Fruit fly (Drosophila melanogaster) whole organism, embryonic: ENCODE measurements around the gene CG32061.
A peak's percentile ranks its signal among the peaks of the same experiment; 100 is the strongest.

ENCODE experiments used
- ATbp ChIP-seq: fragments of 200-800 bp; sonication (Bioruptor generic); optimal IDR thresholded peaks from 2 replicates; lab custom pipeline; 2017; ENCODE audit warnings: missing biosample characterization, mild to moderate bottlenecking, missing genetic modification characterization, missing genetic modification reagents
- Asciz ChIP-seq: fragments of 200-800 bp; sonication (Bioruptor generic); optimal IDR thresholded peaks from 2 replicates; lab custom pipeline; 2017; ENCODE audit warnings: missing biosample characterization, mild to moderate bottlenecking, missing genetic modification characterization, missing genetic modification reagents
- BtbVII ChIP-seq: fragments of 200-800 bp; sonication (Bioruptor generic); optimal IDR thresholded peaks from 3 replicates; lab custom pipeline; 2017; ENCODE audit warnings: missing biosample characterization, mild to moderate bottlenecking, missing genetic modification characterization
- CG10366 ChIP-seq: fragments of 200-800 bp; sonication (Bioruptor generic); IDR thresholded peaks from 2 replicates; pipeline ENCODE4 v1.3.6; 2022; ENCODE audit warnings: missing biosample characterization, missing genetic modification characterization
- CG10543 ChIP-seq: fragments of 200-800 bp; sonication (Bioruptor generic); optimal IDR thresholded peaks from 3 replicates; lab custom pipeline; 2017; ENCODE audit warnings: missing biosample characterization, mild to moderate bottlenecking, missing genetic modification characterization, moderate library complexity
- CG11696 ChIP-seq: fragments of 200-800 bp; sonication (Bioruptor generic); IDR thresholded peaks from 2 replicates; pipeline ENCODE4 v1.3.6; 2022; ENCODE audit warnings: missing biosample characterization, missing genetic modification characterization
- CG15073 ChIP-seq: fragments of 200-800 bp; sonication (Bioruptor generic); optimal IDR thresholded peaks from 2 replicates; lab custom pipeline; 2016; ENCODE audit warnings: missing biosample characterization, missing genetic modification characterization
- CG15601 ChIP-seq: fragments of 200-800 bp; sonication (Bioruptor generic); optimal IDR thresholded peaks from 3 replicates; lab custom pipeline; 2019; ENCODE audit warnings: missing biosample characterization, mild to moderate bottlenecking, missing genetic modification characterization, moderate library complexity
- CG17186 ChIP-seq: fragments of 200-800 bp; sonication (Bioruptor generic); optimal IDR thresholded peaks from 3 replicates; lab custom pipeline; 2017; ENCODE audit warnings: missing biosample characterization, missing genetic modification reagents, missing genetic modification characterization
- CG17361 ChIP-seq: fragments of 200-800 bp; sonication (Bioruptor generic); IDR thresholded peaks from 3 replicates; pipeline ENCODE4 v1.3.6; 2022; ENCODE audit warnings: missing biosample characterization, missing genetic modification characterization
- CG17385 ChIP-seq: fragments of 200-800 bp; sonication (Bioruptor generic); optimal IDR thresholded peaks from 3 replicates; lab custom pipeline; 2018; ENCODE audit warnings: missing biosample characterization, mild to moderate bottlenecking, missing genetic modification characterization
- CG2116 ChIP-seq: fragments of 200-800 bp; sonication (Bioruptor generic); optimal IDR thresholded peaks from 3 replicates; lab custom pipeline; 2018; ENCODE audit warnings: missing biosample characterization, mild to moderate bottlenecking, missing genetic modification characterization
- CG32767 ChIP-seq: fragments of 200-800 bp; sonication (Bioruptor generic); IDR thresholded peaks from 2 replicates; pipeline ENCODE4 v1.3.6; 2022; ENCODE audit warnings: missing biosample characterization, missing genetic modification characterization
- CG33213 ChIP-seq: fragments of 200-800 bp; sonication (Bioruptor generic); optimal IDR thresholded peaks from 3 replicates; lab custom pipeline; 2016; ENCODE audit warnings: missing biosample characterization, missing genetic modification characterization
- CG33557 ChIP-seq: fragments of 200-800 bp; sonication (Bioruptor generic); optimal IDR thresholded peaks from 2 replicates; lab custom pipeline; 2019; ENCODE audit warnings: missing biosample characterization, mild to moderate bottlenecking, missing genetic modification characterization, moderate library complexity
- CG4424 ChIP-seq: fragments of 200-800 bp; sonication (Bioruptor generic); optimal IDR thresholded peaks from 3 replicates; lab custom pipeline; 2016; ENCODE audit warnings: missing biosample characterization, missing genetic modification characterization
- CG4707 ChIP-seq: fragments of 200-800 bp; sonication (Bioruptor generic); optimal IDR thresholded peaks from 2 replicates; lab custom pipeline; 2018; ENCODE audit warnings: missing biosample characterization, mild to moderate bottlenecking, missing genetic modification characterization, moderate library complexity
- CG7556 ChIP-seq: fragments of 200-800 bp; sonication (Bioruptor generic); optimal IDR thresholded peaks from 2 replicates; lab custom pipeline; 2017; ENCODE audit warnings: missing biosample characterization, mild to moderate bottlenecking, missing genetic modification characterization
- CG9727 ChIP-seq: fragments of 200-800 bp; sonication (Bioruptor generic); optimal IDR thresholded peaks from 3 replicates; lab custom pipeline; 2017; ENCODE audit warnings: missing biosample characterization, mild to moderate bottlenecking, missing genetic modification characterization
- Doc3 ChIP-seq: fragments of 200-800 bp; sonication (Bioruptor generic); IDR thresholded peaks from 3 replicates; pipeline ENCODE4 v1.3.6; 2022; ENCODE audit warnings: missing biosample characterization, missing genetic modification characterization; ENCODE audit not compliant: partially characterized antibody
- Gug ChIP-seq: fragments of 200-800 bp; sonication (Bioruptor generic); IDR thresholded peaks from 4 replicates; pipeline ENCODE4 v1.3.6; 2022; ENCODE audit warnings: missing biosample characterization, missing genetic modification characterization
- HLH54F ChIP-seq: fragments of 200-800 bp; sonication (Bioruptor generic); optimal IDR thresholded peaks from 3 replicates; lab custom pipeline; 2016; ENCODE audit warnings: missing biosample characterization, missing genetic modification characterization
- HLHmδ ChIP-seq: fragments of 200-800 bp; sonication (Bioruptor generic); optimal IDR thresholded peaks from 2 replicates; lab custom pipeline; 2018; ENCODE audit warnings: missing biosample characterization, mild to moderate bottlenecking, missing genetic modification characterization, moderate library complexity
- Hand ChIP-seq: fragments of 200-800 bp; sonication (Bioruptor generic); optimal IDR thresholded peaks from 2 replicates; lab custom pipeline; 2017; ENCODE audit warnings: mild to moderate bottlenecking, missing biosample characterization, missing genetic modification reagents, missing genetic modification characterization
- Hey ChIP-seq: fragments of 200-800 bp; sonication (Bioruptor generic); optimal IDR thresholded peaks from 3 replicates; lab custom pipeline; 2018; ENCODE audit warnings: missing biosample characterization, mild to moderate bottlenecking, missing genetic modification characterization
- Hmr ChIP-seq: fragments of 200-800 bp; sonication (Bioruptor generic); optimal IDR thresholded peaks from 3 replicates; lab custom pipeline; 2017; ENCODE audit warnings: mild to moderate bottlenecking, missing biosample characterization, missing genetic modification reagents, missing genetic modification characterization
- Lim3 ChIP-seq: fragments of 200-800 bp; sonication (Bioruptor generic); IDR thresholded peaks from 2 replicates; pipeline ENCODE4 v1.3.6; 2022; ENCODE audit warnings: missing biosample characterization, missing genetic modification characterization
- Lpt ChIP-seq: fragments of >200 bp; optimal IDR thresholded peaks from 2 replicates; lab custom pipeline; 2018; ENCODE audit warnings: missing biosample characterization, missing genetic modification characterization
- Ravus ChIP-seq: fragments of 200-800 bp; sonication (Bioruptor generic); IDR thresholded peaks from 2 replicates; pipeline ENCODE4 v1.3.6; 2022; ENCODE audit warnings: missing biosample characterization, missing genetic modification characterization
- Ssrp ChIP-seq: fragments of 200-800 bp; sonication (Bioruptor generic); optimal IDR thresholded peaks from 2 replicates; lab custom pipeline; 2018; ENCODE audit warnings: missing biosample characterization, mild to moderate bottlenecking, missing genetic modification characterization, moderate library complexity
- TFAM ChIP-seq: fragments of 200-800 bp; sonication (Bioruptor generic); optimal IDR thresholded peaks from 2 replicates; lab custom pipeline; 2017; ENCODE audit warnings: missing biosample characterization, missing genetic modification characterization, inconsistent platforms
- Taf1 ChIP-seq: fragments of 200-800 bp; sonication (Bioruptor generic); IDR thresholded peaks from 2 replicates; pipeline ENCODE4 v1.3.6; 2022; ENCODE audit warnings: missing biosample characterization, missing genetic modification characterization
- Xrp1 ChIP-seq: fragments of 200-800 bp; sonication (Bioruptor generic); IDR thresholded peaks from 2 replicates; pipeline ENCODE4 v1.3.6; 2022; ENCODE audit warnings: missing biosample characterization, missing genetic modification characterization
- ara ChIP-seq: fragments of 200-800 bp; sonication (Bioruptor generic); IDR thresholded peaks from 2 replicates; pipeline ENCODE4 v1.3.6; 2022; ENCODE audit warnings: missing biosample characterization, missing genetic modification characterization
- ase ChIP-seq: fragments of 200-800 bp; sonication (Bioruptor generic); IDR thresholded peaks from 3 replicates; pipeline ENCODE4 v1.3.6; 2022; ENCODE audit warnings: missing biosample characterization, missing genetic modification characterization
- bigmax ChIP-seq: fragments of 200-800 bp; sonication (Bioruptor generic); optimal IDR thresholded peaks from 2 replicates; lab custom pipeline; 2018; ENCODE audit warnings: missing biosample characterization, mild to moderate bottlenecking, missing genetic modification characterization
- cad ChIP-seq: fragments of >200 bp; optimal IDR thresholded peaks from 2 replicates; lab custom pipeline; 2017; ENCODE audit warnings: missing biosample characterization, missing genetic modification characterization
- dm ChIP-seq: fragments of 200-800 bp; sonication (Bioruptor generic); optimal IDR thresholded peaks from 3 replicates; lab custom pipeline; 2016; ENCODE audit warnings: missing biosample characterization, missing genetic modification characterization
- dpn ChIP-seq, 2 experiments: fragments of 200-800 bp; sonication (Bioruptor generic); optimal IDR thresholded peaks; 3 replicates each; lab custom pipeline; 2016; ENCODE audit warnings: missing biosample characterization in 2 of 2, missing genetic modification characterization in 2 of 2
- esg ChIP-seq: fragments of 200-800 bp; sonication (Bioruptor generic); conservative IDR thresholded peaks from 2 replicates; pipeline ENCODE4 v1.3.6; 2022; ENCODE audit warnings: missing biosample characterization, missing genetic modification characterization
- gem ChIP-seq: fragments of 200-800 bp; sonication (Bioruptor generic); optimal IDR thresholded peaks from 2 replicates; lab custom pipeline; 2019; ENCODE audit warnings: missing biosample characterization, mild to moderate bottlenecking, missing genetic modification characterization, moderate library complexity
- grau ChIP-seq: fragments of 200-800 bp; optimal IDR thresholded peaks from 3 replicates; lab custom pipeline; 2019; ENCODE audit warnings: missing biosample characterization, mild to moderate bottlenecking, missing genetic modification characterization, moderate library complexity
- ham ChIP-seq: fragments of 200-800 bp; sonication (Bioruptor generic); IDR thresholded peaks from 2 replicates; pipeline ENCODE4 v1.3.6; 2022; ENCODE audit warnings: missing biosample characterization, missing genetic modification characterization
- her ChIP-seq: fragments of 200-800 bp; sonication (Bioruptor generic); optimal IDR thresholded peaks from 2 replicates; lab custom pipeline; 2016; ENCODE audit warnings: missing biosample characterization, missing genetic modification characterization
- insv ChIP-seq, 2 experiments: fragments of 200-800 bp; sonication (Bioruptor generic); optimal IDR thresholded peaks; 3 replicates each; lab custom pipeline; 2016 to 2018; ENCODE audit warnings: missing biosample characterization in 2 of 2, missing genetic modification characterization in 2 of 2
- nerfin-2 ChIP-seq: fragments of 200-800 bp; sonication (Bioruptor generic); IDR thresholded peaks from 2 replicates; pipeline ENCODE4 v1.3.6; 2022; ENCODE audit warnings: missing biosample characterization, missing genetic modification characterization; ENCODE audit not compliant: partially characterized antibody
- org-1 ChIP-seq: fragments of 200-800 bp; sonication (Bioruptor generic); optimal IDR thresholded peaks from 2 replicates; lab custom pipeline; 2017; ENCODE audit warnings: missing biosample characterization, missing genetic modification characterization
- salm ChIP-seq: fragments of 200-800 bp; sonication (Bioruptor generic); optimal IDR thresholded peaks from 2 replicates; lab custom pipeline; 2018; ENCODE audit warnings: missing biosample characterization, mild to moderate bottlenecking, missing genetic modification characterization
- so ChIP-seq: fragments of 200-800 bp; sonication (Bioruptor generic); IDR thresholded peaks from 3 replicates; pipeline ENCODE4 v1.3.6; 2022; ENCODE audit warnings: missing biosample characterization, missing genetic modification characterization
- ssp ChIP-seq: fragments of 200-800 bp; sonication (Bioruptor generic); IDR thresholded peaks from 2 replicates; pipeline ENCODE4 v1.3.6; 2022; ENCODE audit warnings: missing biosample characterization, missing genetic modification characterization
- yki ChIP-seq: fragments of >200 bp; optimal IDR thresholded peaks from 3 replicates; lab custom pipeline; 2018
- zfh2 ChIP-seq: fragments of 200-800 bp; sonication (Bioruptor generic); optimal IDR thresholded peaks from 2 replicates; lab custom pipeline; 2016; ENCODE audit warnings: missing biosample characterization, missing genetic modification characterization

Gene CG32061

DNA sequence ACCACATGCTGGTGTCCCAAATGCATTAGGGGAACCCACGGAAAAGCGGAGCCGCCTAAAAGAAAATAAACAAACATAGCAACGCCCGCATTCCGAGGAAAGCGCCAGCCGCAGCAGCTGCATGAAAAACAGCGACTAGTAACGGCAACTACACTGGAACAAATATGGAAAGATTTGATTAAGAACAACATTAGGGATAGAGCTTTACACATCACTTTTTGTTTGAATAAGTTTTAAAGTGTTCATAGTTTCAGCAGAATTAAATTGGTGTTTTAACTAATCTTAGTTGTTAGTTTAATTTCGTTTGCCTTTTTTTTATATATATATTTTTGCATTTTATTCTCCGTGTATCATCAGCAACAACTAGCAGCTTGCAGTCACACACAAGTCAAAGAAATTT, 35.6 kb upstream of the CG32061 start (continued):
- TF ChIP-seq Lpt (GFP tag; lab: Kevin White, UChicago), result no peak
- TF ChIP-seq salm (tag; lab: Kevin White, UChicago), result no peak
- TF ChIP-seq ATbp, result peak; percentile 63
- TF ChIP-seq Hand (GFP tag; lab: Kevin White, UChicago), result no peak
- TF ChIP-seq Hmr (GFP tag; lab: Kevin White, UChicago), result no peak
- no peak for TF ChIP-seq org-1 (GFP tag; lab: Kevin White, UChicago)
- peak; percentile 44 for TF ChIP-seq CG15601
- no peak for TF ChIP-seq zfh2 (GFP tag; lab: Kevin White, UChicago)
- TF ChIP-seq CG7556 (GFP tag; lab: Kevin White, UChicago), result no peak
- TF ChIP-seq CG11696, result no peak
- no peak for TF ChIP-seq CG17186 (GFP tag; lab: Kevin White, UChicago)
- no peak for TF ChIP-seq ham (GFP tag; lab: Robert Waterston, UW)
- no peak for TF ChIP-seq CG10543 (GFP tag; lab: Kevin White, UChicago)
- TF ChIP-seq HLHmδ (GFP tag; lab: Kevin White, UChicago), result no peak
- TF ChIP-seq so (GFP tag; lab: Robert Waterston, UW), result peak; percentile 8; the same call in 1 of the 3 replicates
- TF ChIP-seq insv (GFP tag; optimal IDR thresholded peaks at IDR 0.05; lab: Kevin White, UChicago), result no peak
- TF ChIP-seq Xrp1 (GFP tag; lab: Robert Waterston, UW), result peak; percentile 37; the same call in 1 of the 2 replicates
- no peak for TF ChIP-seq dm (GFP tag; lab: Kevin White, UChicago)
- TF ChIP-seq Ssrp (tag; lab: Kevin White, UChicago), result peak; percentile 60
- no peak for TF ChIP-seq Ravus (GFP tag; lab: Robert Waterston, UW)
- no peak for TF ChIP-seq BtbVII (GFP tag; lab: Kevin White, UChicago)
- TF ChIP-seq CG17385, result no peak
- TF ChIP-seq CG4424 (GFP tag; lab: Kevin White, UChicago), result peak; percentile 50
- no peak for TF ChIP-seq yki (lab: Kevin White, UChicago)
- no peak for TF ChIP-seq CG32767
- no peak for TF ChIP-seq Lim3 (GFP tag; lab: Robert Waterston, UW)
- TF ChIP-seq HLH54F (GFP tag; lab: Kevin White, UChicago), result no peak
- peak; percentile 27 for TF ChIP-seq Asciz
- no peak for TF ChIP-seq Taf1
- TF ChIP-seq Hey (tag; lab: Kevin White, UChicago), result no peak
- 0 out of 3 replicates have a peak, but pooled peaks have one; percentile 20 for TF ChIP-seq ase (GFP tag; lab: Robert Waterston, UW)
- no peak for TF ChIP-seq CG17361 (GFP tag; lab: Robert Waterston, UW)
- no peak for TF ChIP-seq Doc3 (GFP tag; lab: Robert Waterston, UW)
- TF ChIP-seq TFAM (GFP tag; lab: Kevin White, UChicago), result no peak
- TF ChIP-seq CG9727 (GFP tag; lab: Kevin White, UChicago), result no peak
- TF ChIP-seq Gug (GFP tag; lab: Robert Waterston, UW), result no peak
- TF ChIP-seq bigmax (GFP tag; lab: Kevin White, UChicago), result no peak
- peak in 1 of 2 experiments; percentile 21 for TF ChIP-seq dpn (GFP tag; optimal IDR thresholded peaks at IDR 0.05; lab: Kevin White, UChicago)
- peak; percentile 19; the same call in 1 of the 2 replicates for TF ChIP-seq ara
- TF ChIP-seq gem (tag; lab: Kevin White, UChicago), result peak; percentile 79
- TF ChIP-seq cad (GFP tag; lab: Kevin White, UChicago), result no peak
- peak; percentile 43; the same call in 1 of the 2 replicates for TF ChIP-seq esg (GFP tag; lab: Robert Waterston, UW)
- no peak for TF ChIP-seq ssp
- no peak for TF ChIP-seq CG33557 (GFP tag; lab: Kevin White, UChicago)
- TF ChIP-seq nerfin-2 (GFP tag; lab: Robert Waterston, UW), result no peak
- peak; percentile 51 for TF ChIP-seq grau (tag; lab: Kevin White, UChicago)
- no peak for TF ChIP-seq CG2116 (GFP tag; lab: Kevin White, UChicago)
- TF ChIP-seq CG10366 (GFP tag; lab: Robert Waterston, UW), result peak; percentile 53; the same call in 1 of the 2 replicates
- TF ChIP-seq CG4707 (GFP tag; lab: Kevin White, UChicago), result no peak
- TF ChIP-seq her (GFP tag; lab: Kevin White, UChicago), result no peak
- no peak for TF ChIP-seq CG15073 (GFP tag; lab: Kevin White, UChicago)
- no peak for TF ChIP-seq CG33213 (GFP tag; lab: Kevin White, UChicago)
